Worm (Caenorhabditis elegans): ENCODE results near the gene F58H1.2.

F58H1.2 gene

ce11 chrV:11929046-11929590 lies at the start of gene F58H1.2:
Gene F58H1.2 (plus strand): TSS chrV:11929096.
- no peak for TF ChIP-seq tbx-37 (GFP tag; conservative IDR thresholded peaks at IDR 0.05)
- TF ChIP-seq hmg-4 (GFP tag; optimal IDR thresholded peaks at IDR 0.05): no peak
- TF ChIP-seq scrt-1 (GFP tag; IDR thresholded peaks at IDR 0.05): no peak
- TF ChIP-seq tbx-11 (GFP tag; IDR thresholded peaks at IDR 0.05): no peak
- TF ChIP-seq hnd-1 (tag; optimal IDR thresholded peaks at IDR 0.05): no peak
- TF ChIP-seq flt-1 (GFP tag; IDR thresholded peaks at IDR 0.05): no peak
- no peak for TF ChIP-seq ceh-13 (GFP tag; optimal IDR thresholded peaks at IDR 0.05)
- no peak for TF ChIP-seq ama-1 (optimal IDR thresholded peaks at IDR 0.05)
- no peak for TF ChIP-seq F13C5.2 (tag; optimal IDR thresholded peaks at IDR 0.05)
- no peak for TF ChIP-seq sea-1 (GFP tag; conservative IDR thresholded peaks at IDR 0.05)
- no peak for TF ChIP-seq ceh-36 (tag; optimal IDR thresholded peaks at IDR 0.05)
- TF ChIP-seq ets-7 (tag; optimal IDR thresholded peaks at IDR 0.05): no peak
- TF ChIP-seq B0310.2 (tag; optimal IDR thresholded peaks at IDR 0.05): no peak
- TF ChIP-seq pes-1 (GFP tag; IDR thresholded peaks at IDR 0.05): no peak
- no peak for TF ChIP-seq tra-4 (tag; optimal IDR thresholded peaks at IDR 0.05)
- no peak for TF ChIP-seq hmbx-1 (tag; optimal IDR thresholded peaks at IDR 0.05)
- no peak for TF ChIP-seq aly-1 (tag; optimal IDR thresholded peaks at IDR 0.05)

ce11 chrV:11879732-11880131 lies 49.2 kb upstream of the F58H1.2 start, which contains the start of gene sulp-5:
Gene sulp-5 (plus strand): TSS chrV:11880032.
- no peak for TF ChIP-seq hmg-4 (GFP tag; optimal IDR thresholded peaks at IDR 0.05)
- TF ChIP-seq ceh-36 (tag; optimal IDR thresholded peaks at IDR 0.05): no peak
- TF ChIP-seq hmbx-1 (tag; optimal IDR thresholded peaks at IDR 0.05): no peak
- TF ChIP-seq sea-1 (GFP tag; conservative IDR thresholded peaks at IDR 0.05): no peak
- TF ChIP-seq tra-4 (tag; optimal IDR thresholded peaks at IDR 0.05): no peak
- no peak for TF ChIP-seq ceh-13 (GFP tag; optimal IDR thresholded peaks at IDR 0.05)
- TF ChIP-seq pes-1 (GFP tag; IDR thresholded peaks at IDR 0.05): no peak

- TF ChIP-seq ets-7 (tag; optimal IDR thresholded peaks at IDR 0.05) (no peak), pes-1 (GFP tag; IDR thresholded peaks at IDR 0.05) (no peak), ama-1 (optimal IDR thresholded peaks at IDR 0.05) (no peak), flt-1 (GFP tag; IDR thresholded peaks at IDR 0.05) (no peak), hmg-4 (GFP tag; optimal IDR thresholded peaks at IDR 0.05) (no peak), sea-1 (GFP tag; conservative IDR thresholded peaks at IDR 0.05) (no peak), B0310.2 (tag; optimal IDR thresholded peaks at IDR 0.05) (no peak), tra-4 (tag; optimal IDR thresholded peaks at IDR 0.05) (no peak), hmbx-1 (tag; optimal IDR thresholded peaks at IDR 0.05) (no peak), tbx-11 (GFP tag; IDR thresholded peaks at IDR 0.05) (no peak), scrt-1 (GFP tag; IDR thresholded peaks at IDR 0.05) (no peak), hnd-1 (tag; optimal IDR thresholded peaks at IDR 0.05) (no peak), tbx-37 (GFP tag; conservative IDR thresholded peaks at IDR 0.05) (no peak), ceh-36 (tag; optimal IDR thresholded peaks at IDR 0.05) (no peak), ceh-13 (GFP tag; optimal IDR thresholded peaks at IDR 0.05) (no peak)
Observed at ce11 chrV:11883215-11883614, 45.7 kb upstream of the F58H1.2 start.

DNA sequence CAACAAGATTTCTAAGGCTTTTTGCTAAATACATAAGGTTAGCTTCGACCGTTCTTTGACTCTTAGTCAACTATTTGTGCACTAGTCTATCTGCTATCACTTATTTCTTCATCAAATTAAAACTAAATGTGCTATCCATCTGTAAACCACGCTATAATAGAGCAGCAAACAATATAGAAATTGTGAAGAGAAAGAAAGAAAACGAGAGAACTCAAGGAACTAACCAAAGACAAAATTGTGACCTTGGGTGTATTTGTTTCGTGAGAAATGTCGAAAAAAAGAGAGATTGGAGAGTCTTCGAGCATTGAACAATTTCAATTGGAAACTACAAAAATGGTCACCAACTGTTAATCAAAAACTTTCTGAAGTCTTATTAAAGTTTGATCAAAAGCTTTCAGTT lies 43.8 kb upstream of the F58H1.2 start:
- no peak for TF ChIP-seq hmg-4 (GFP tag; optimal IDR thresholded peaks at IDR 0.05)
- no peak for TF ChIP-seq tra-4 (tag; optimal IDR thresholded peaks at IDR 0.05)
- no peak for TF ChIP-seq sea-1 (GFP tag; conservative IDR thresholded peaks at IDR 0.05)
- no peak for TF ChIP-seq F13C5.2 (tag; optimal IDR thresholded peaks at IDR 0.05)
- TF ChIP-seq pes-1 (GFP tag; IDR thresholded peaks at IDR 0.05): no peak
- no peak for TF ChIP-seq tbx-37 (GFP tag; conservative IDR thresholded peaks at IDR 0.05)
- no peak for TF ChIP-seq hnd-1 (tag; optimal IDR thresholded peaks at IDR 0.05)
- TF ChIP-seq aly-1 (tag; optimal IDR thresholded peaks at IDR 0.05): no peak
- TF ChIP-seq hmbx-1 (tag; optimal IDR thresholded peaks at IDR 0.05): no peak
- no peak for TF ChIP-seq tbx-11 (GFP tag; IDR thresholded peaks at IDR 0.05)
- no peak for TF ChIP-seq B0310.2 (tag; optimal IDR thresholded peaks at IDR 0.05)
- TF ChIP-seq ets-7 (tag; optimal IDR thresholded peaks at IDR 0.05): no peak
- TF ChIP-seq ama-1 (optimal IDR thresholded peaks at IDR 0.05): no peak
- no peak for TF ChIP-seq ceh-13 (GFP tag; optimal IDR thresholded peaks at IDR 0.05)

DNA sequence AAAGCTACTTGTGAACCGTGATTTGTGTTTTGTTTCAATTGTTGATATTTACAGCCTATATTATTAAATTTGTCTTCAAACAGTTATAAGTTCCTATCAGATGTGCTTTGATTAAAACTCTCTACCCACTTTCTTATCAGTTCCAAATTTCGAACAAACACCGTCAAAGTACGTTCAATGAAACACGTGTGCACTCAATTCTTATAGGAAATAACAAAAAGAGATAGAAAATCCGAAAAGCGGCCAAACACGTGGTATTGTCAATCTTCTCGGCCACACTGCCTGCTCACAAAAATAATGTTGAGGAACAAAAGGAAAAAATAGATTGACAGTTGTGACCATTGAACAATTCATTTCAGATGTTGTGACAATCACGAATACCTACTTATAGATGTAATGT lies 43.0 kb upstream of the F58H1.2 start:
- no peak for TF ChIP-seq ceh-36 (tag; optimal IDR thresholded peaks at IDR 0.05)
- no peak for TF ChIP-seq pes-1 (GFP tag; IDR thresholded peaks at IDR 0.05)
- no peak for TF ChIP-seq hnd-1 (tag; optimal IDR thresholded peaks at IDR 0.05)
- no peak for TF ChIP-seq ceh-13 (GFP tag; optimal IDR thresholded peaks at IDR 0.05)
- TF ChIP-seq F13C5.2 (tag; optimal IDR thresholded peaks at IDR 0.05): no peak
- TF ChIP-seq hmbx-1 (tag; optimal IDR thresholded peaks at IDR 0.05): no peak
- TF ChIP-seq ets-7 (tag; optimal IDR thresholded peaks at IDR 0.05): no peak
- no peak for TF ChIP-seq scrt-1 (GFP tag; IDR thresholded peaks at IDR 0.05)
- no peak for TF ChIP-seq hmg-4 (GFP tag; optimal IDR thresholded peaks at IDR 0.05)
- TF ChIP-seq tbx-11 (GFP tag; IDR thresholded peaks at IDR 0.05): no peak
- TF ChIP-seq sea-1 (GFP tag; conservative IDR thresholded peaks at IDR 0.05): no peak
- TF ChIP-seq B0310.2 (tag; optimal IDR thresholded peaks at IDR 0.05): no peak
- no peak for TF ChIP-seq tra-4 (tag; optimal IDR thresholded peaks at IDR 0.05)
- no peak for TF ChIP-seq tbx-37 (GFP tag; conservative IDR thresholded peaks at IDR 0.05)
- TF ChIP-seq aly-1 (tag; optimal IDR thresholded peaks at IDR 0.05): no peak
- no peak for TF ChIP-seq ama-1 (optimal IDR thresholded peaks at IDR 0.05)

- no peak for TF ChIP-seq ceh-36 (tag; optimal IDR thresholded peaks at IDR 0.05)
- TF ChIP-seq aly-1 (tag; optimal IDR thresholded peaks at IDR 0.05): no peak
- no peak for TF ChIP-seq tbx-37 (GFP tag; conservative IDR thresholded peaks at IDR 0.05)
- no peak for TF ChIP-seq F13C5.2 (tag; optimal IDR thresholded peaks at IDR 0.05)
- TF ChIP-seq hnd-1 (tag; optimal IDR thresholded peaks at IDR 0.05): no peak
- TF ChIP-seq ets-7 (tag; optimal IDR thresholded peaks at IDR 0.05): no peak
- no peak for TF ChIP-seq sea-1 (GFP tag; conservative IDR thresholded peaks at IDR 0.05)
- no peak for TF ChIP-seq scrt-1 (GFP tag; IDR thresholded peaks at IDR 0.05)
- TF ChIP-seq hmg-4 (GFP tag; optimal IDR thresholded peaks at IDR 0.05): no peak
- TF ChIP-seq ceh-13 (GFP tag; optimal IDR thresholded peaks at IDR 0.05): no peak
- no peak for TF ChIP-seq B0310.2 (tag; optimal IDR thresholded peaks at IDR 0.05)
Observed at ce11 chrV:11887988-11888499, 40.9 kb upstream of the F58H1.2 start, which contains the start of gene adh-1. Gene adh-1 (plus strand): TSS chrV:11888248.

ce11 chrV:11888656-11889055 lies 40.2 kb upstream of the F58H1.2 start:
- TF ChIP-seq ama-1 (optimal IDR thresholded peaks at IDR 0.05): no peak
- no peak for TF ChIP-seq hmbx-1 (tag; optimal IDR thresholded peaks at IDR 0.05)
- no peak for TF ChIP-seq hnd-1 (tag; optimal IDR thresholded peaks at IDR 0.05)
- no peak for TF ChIP-seq ceh-36 (tag; optimal IDR thresholded peaks at IDR 0.05)
- no peak for TF ChIP-seq scrt-1 (GFP tag; IDR thresholded peaks at IDR 0.05)
- no peak for TF ChIP-seq flt-1 (GFP tag; IDR thresholded peaks at IDR 0.05)
- no peak for TF ChIP-seq sea-1 (GFP tag; conservative IDR thresholded peaks at IDR 0.05)
- no peak for TF ChIP-seq aly-1 (tag; optimal IDR thresholded peaks at IDR 0.05)
- no peak for TF ChIP-seq pes-1 (GFP tag; IDR thresholded peaks at IDR 0.05)
- no peak for TF ChIP-seq tra-4 (tag; optimal IDR thresholded peaks at IDR 0.05)
- TF ChIP-seq F13C5.2 (tag; optimal IDR thresholded peaks at IDR 0.05): no peak
- TF ChIP-seq ets-7 (tag; optimal IDR thresholded peaks at IDR 0.05): no peak
- TF ChIP-seq tbx-37 (GFP tag; conservative IDR thresholded peaks at IDR 0.05): no peak
- no peak for TF ChIP-seq ceh-13 (GFP tag; optimal IDR thresholded peaks at IDR 0.05)
- no peak for TF ChIP-seq hmg-4 (GFP tag; optimal IDR thresholded peaks at IDR 0.05)
- no peak for TF ChIP-seq B0310.2 (tag; optimal IDR thresholded peaks at IDR 0.05)
- TF ChIP-seq tbx-11 (GFP tag; IDR thresholded peaks at IDR 0.05): no peak
